Worm (Caenorhabditis elegans): ENCODE measurements around the gene idpp-3.
A peak's percentile ranks its signal among the peaks of the same experiment; 100 is the strongest.

The idpp-3 gene

ce11 chrX:14959393-14960073, 1.8 kb downstream of the idpp-3 start:
- TF ChIP-seq drap-1 (GFP tag; optimal IDR thresholded peaks at IDR 0.05) (no peak), nhr-2 (tag; optimal IDR thresholded peaks at IDR 0.05) (peak; percentile 96), ces-1 (GFP tag; optimal IDR thresholded peaks at IDR 0.05) (peak; percentile 91), elt-3 (tag; optimal IDR thresholded peaks at IDR 0.05) (no peak)

DNA sequence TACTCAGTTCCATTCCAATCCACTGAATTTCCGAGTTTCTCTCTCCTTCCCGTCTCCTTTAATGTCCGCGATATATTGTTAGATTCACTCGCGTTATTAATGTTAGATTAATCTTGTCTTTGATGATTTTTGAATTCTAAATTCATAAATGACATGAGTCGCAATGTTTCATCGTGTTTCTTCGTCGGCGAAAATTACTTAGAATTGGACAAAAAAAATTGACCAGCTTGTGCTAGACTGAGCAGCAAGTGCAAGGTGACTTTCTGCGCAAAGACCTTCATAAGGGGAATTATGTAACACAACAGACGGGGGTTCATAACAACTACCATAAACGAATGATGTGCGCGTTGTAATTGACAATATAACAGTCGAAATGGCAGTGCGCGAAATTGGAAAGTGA, 3.0 kb downstream of the idpp-3 start:
- TF ChIP-seq elt-1 (tag; optimal IDR thresholded peaks at IDR 0.05; ENCODE audit: borderline replicate concordance, insufficient read depth): no peak
- peak; percentile 54 for TF ChIP-seq ces-1 (GFP tag; optimal IDR thresholded peaks at IDR 0.05)
- no peak for TF ChIP-seq zip-8 (tag; optimal IDR thresholded peaks at IDR 0.05)
- no peak for TF ChIP-seq ham-2 (GFP tag; optimal IDR thresholded peaks at IDR 0.05)
- no peak for TF ChIP-seq tbx-8 (GFP tag; optimal IDR thresholded peaks at IDR 0.05)
- no peak for TF ChIP-seq mls-2 (tag; optimal IDR thresholded peaks at IDR 0.05)

ce11 chrX:14957176-14957575, 4.2 kb downstream of the idpp-3 start:
- TF ChIP-seq ces-1 (GFP tag; optimal IDR thresholded peaks at IDR 0.05) (peak; percentile 11), zip-8 (tag; optimal IDR thresholded peaks at IDR 0.05) (peak; percentile 67), nhr-28 (tag; optimal IDR thresholded peaks at IDR 0.05) (no peak), unc-120 (tag; optimal IDR thresholded peaks at IDR 0.05; ENCODE audit: poor library complexity, severe bottlenecking) (no peak), drap-1 (GFP tag; optimal IDR thresholded peaks at IDR 0.05) (no peak)

ce11 chrX:14954548-14954947, 6.8 kb downstream of the idpp-3 start, which contains the start of gene pag-3:
pag-3 (minus strand) TSS chrX:14954648.
- no peak for TF ChIP-seq pha-4 (tag; optimal IDR thresholded peaks at IDR 0.05)
- TF ChIP-seq lin-32 (GFP tag; optimal IDR thresholded peaks at IDR 0.05): no peak
- TF ChIP-seq nhr-2 (tag; optimal IDR thresholded peaks at IDR 0.05): no peak
- no peak for TF ChIP-seq tbx-8 (GFP tag; optimal IDR thresholded peaks at IDR 0.05)
- no peak for TF ChIP-seq M03D4.4 (tag; optimal IDR thresholded peaks at IDR 0.05)
- no peak for TF ChIP-seq bed-3 (GFP tag; optimal IDR thresholded peaks at IDR 0.05)
- no peak for TF ChIP-seq mep-1 (tag; optimal IDR thresholded peaks at IDR 0.05)

DNA sequence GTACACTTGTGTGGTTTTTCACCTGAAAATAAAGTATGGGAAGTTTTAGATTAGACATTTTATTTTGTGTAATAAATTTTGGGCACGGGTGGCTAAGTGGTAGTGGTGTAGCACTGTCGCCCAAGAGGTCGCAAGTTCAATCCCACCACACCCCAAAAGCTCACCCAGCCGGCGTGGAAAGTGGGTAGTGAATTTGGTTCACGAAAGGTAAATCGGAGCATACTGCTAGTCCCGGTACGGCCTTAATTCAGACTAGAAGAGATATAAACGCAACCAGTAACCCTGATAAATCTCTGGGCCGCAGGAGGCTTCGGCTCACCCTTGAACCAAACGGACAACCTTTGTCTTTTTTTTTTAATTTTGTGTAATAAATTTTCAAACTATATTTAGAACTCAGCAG, 9.6 kb downstream of the idpp-3 start:
- TF ChIP-seq zip-8 (tag; optimal IDR thresholded peaks at IDR 0.05): no peak

DNA sequence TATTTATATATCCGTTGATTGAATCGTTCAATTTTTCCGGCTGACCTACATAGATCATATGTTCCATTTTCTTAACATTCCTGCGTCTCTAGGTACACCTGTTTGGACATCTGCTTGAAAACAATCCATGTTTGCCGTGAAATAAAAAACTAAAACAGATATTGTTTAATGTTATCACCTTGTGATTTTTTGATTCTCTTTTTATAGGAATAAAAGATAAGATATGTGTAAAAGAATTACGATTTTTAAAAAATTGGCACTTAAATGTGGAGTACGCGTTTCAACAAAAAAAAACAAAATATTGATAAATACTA, 14.1 kb downstream of the idpp-3 start:
- no peak for TF ChIP-seq nhr-237 (tag; optimal IDR thresholded peaks at IDR 0.05)
- no peak for TF ChIP-seq ham-2 (GFP tag; optimal IDR thresholded peaks at IDR 0.05)

DNA sequence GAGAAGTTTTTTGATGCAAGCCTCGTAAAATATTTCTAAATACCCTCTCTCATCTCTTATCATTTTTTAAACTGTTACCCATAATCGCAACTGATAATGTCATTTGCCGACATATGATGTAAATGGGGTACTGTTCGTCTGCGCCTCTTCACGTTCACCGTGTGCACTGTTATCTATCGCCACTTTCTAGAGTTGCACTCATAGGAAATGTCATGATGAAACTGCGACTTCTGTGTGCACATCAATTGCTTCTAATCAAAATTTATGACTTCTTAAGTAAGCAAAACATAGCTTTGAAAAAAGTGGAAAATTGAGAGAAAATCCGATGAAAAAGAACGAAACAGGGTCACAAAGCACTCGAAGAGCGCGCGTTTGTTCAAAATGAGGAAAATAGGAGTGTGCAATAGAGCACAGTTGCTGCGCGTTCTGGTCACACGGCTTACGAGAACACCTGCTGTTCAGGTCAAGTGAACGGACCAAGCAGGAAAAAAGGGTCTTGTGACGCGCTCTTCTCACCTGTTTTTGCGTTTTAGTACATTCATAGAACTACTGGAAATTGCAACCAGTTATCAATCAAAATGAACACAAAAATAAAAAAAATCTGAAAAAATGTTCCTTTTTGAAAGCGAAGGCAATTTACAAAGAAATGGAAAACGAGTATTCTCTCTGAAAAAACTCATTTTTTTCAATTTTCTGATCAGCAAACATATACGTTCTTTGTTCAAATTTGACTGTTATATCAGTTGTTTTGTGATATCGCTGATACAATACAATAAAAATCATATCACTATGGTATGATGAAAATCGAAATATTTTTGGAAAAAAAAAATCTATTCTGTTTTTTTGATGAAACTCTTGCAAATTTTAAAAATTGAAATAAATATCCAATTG, 14.7 kb downstream of the idpp-3 start:
- TF ChIP-seq nhr-2 (tag; optimal IDR thresholded peaks at IDR 0.05) (peak; percentile 45), mab-5 (tag; optimal IDR thresholded peaks at IDR 0.05) (no peak), tbx-8 (GFP tag; optimal IDR thresholded peaks at IDR 0.05) (no peak), lin-32 (GFP tag; optimal IDR thresholded peaks at IDR 0.05) (peak; percentile 44), sptf-1 (tag; optimal IDR thresholded peaks at IDR 0.05) (peak; percentile 12), hlh-1 (tag; optimal IDR thresholded peaks at IDR 0.05) (peak; percentile 84), lin-13 (tag; optimal IDR thresholded peaks at IDR 0.05) (peak; percentile 53), cnd-1 (tag; optimal IDR thresholded peaks at IDR 0.05) (peak; percentile 48), zip-8 (tag; optimal IDR thresholded peaks at IDR 0.05) (no peak), ham-2 (GFP tag; optimal IDR thresholded peaks at IDR 0.05) (peak; percentile 4)

DNA sequence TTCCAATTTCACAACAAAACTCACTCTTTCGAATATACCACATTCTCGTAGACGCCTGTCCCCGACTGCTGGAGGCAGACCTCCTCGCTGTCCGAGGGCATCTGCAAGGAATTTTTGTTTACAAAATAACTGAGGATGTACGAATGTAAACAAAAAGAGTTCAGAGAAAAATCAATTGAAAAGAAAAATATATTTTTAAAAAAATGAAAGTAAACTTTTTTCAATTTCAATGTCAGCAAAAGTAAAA, 15.2 kb downstream of the idpp-3 start, which contains the start of gene mrp-5:
Gene mrp-5, minus strand, starts transcription at position 101 of the 247 bp plus-strand sequence.
- TF ChIP-seq snpc-4 (tag; optimal IDR thresholded peaks at IDR 0.05) (no peak), nhr-237 (tag; optimal IDR thresholded peaks at IDR 0.05) (no peak), sem-2 (GFP tag; optimal IDR thresholded peaks at IDR 0.05) (no peak), ceh-39 (tag; optimal IDR thresholded peaks at IDR 0.05) (no peak), tbx-8 (GFP tag; optimal IDR thresholded peaks at IDR 0.05) (no peak), nhr-76 (tag; optimal IDR thresholded peaks at IDR 0.05) (no peak), ham-2 (GFP tag; optimal IDR thresholded peaks at IDR 0.05) (no peak), hlh-1 (tag; optimal IDR thresholded peaks at IDR 0.05) (no peak), zip-8 (tag; optimal IDR thresholded peaks at IDR 0.05) (no peak), unc-62 (GFP tag; optimal IDR thresholded peaks at IDR 0.05) (no peak), nhr-2 (tag; optimal IDR thresholded peaks at IDR 0.05) (no peak)

Data from whole organism, mixed stage, embryonic.